Worm (Caenorhabditis elegans): Measurements from ENCODE around the gene F26G5.1.

F26G5.1 gene

ce11 chrV:5023355-5023754 lies 48.1 kb downstream of the F26G5.1 start:
- TF ChIP-seq dve-1 (tag; optimal IDR thresholded peaks at IDR 0.05) (no peak), elt-2 (tag; optimal IDR thresholded peaks at IDR 0.05) (peak; percentile 7)

- no peak for TF ChIP-seq fkh-10 (GFP tag; optimal IDR thresholded peaks at IDR 0.05)
- peak; percentile 18 for TF ChIP-seq elt-2 (tag; optimal IDR thresholded peaks at IDR 0.05)
These were observed 51.2 kb downstream of the F26G5.1 start for ce11 chrV:5026438-5026837.

Measured in whole organism, late embryonic.